Worm (Caenorhabditis elegans): ENCODE data around the gene ugt-37.
A peak's percentile ranks its signal among the peaks of the same experiment; 100 is the strongest.

Gene ugt-37

DNA sequence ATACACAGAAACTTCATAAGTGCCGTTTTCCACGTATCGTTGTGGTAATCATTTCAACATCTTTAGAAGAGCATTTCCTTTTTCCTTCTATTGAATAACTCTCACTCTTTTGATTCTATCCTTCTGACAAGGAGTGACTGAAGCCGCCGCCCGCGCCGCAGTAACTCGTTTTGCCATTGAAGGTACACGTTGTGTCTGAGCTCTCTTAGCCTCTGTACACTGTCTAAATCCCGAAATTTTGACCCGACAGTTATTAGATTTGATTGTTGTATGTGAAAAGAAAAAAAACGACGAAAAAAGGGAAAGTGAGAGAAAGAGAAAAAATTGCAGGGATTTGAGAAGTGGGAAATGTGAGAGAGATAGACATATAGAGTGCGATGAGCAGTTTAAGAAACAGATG lies 33.8 kb downstream of the ugt-37 start:
- TF ChIP-seq fkh-10 (GFP tag; optimal IDR thresholded peaks at IDR 0.05) (peak; percentile 76), sea-2 (GFP tag; optimal IDR thresholded peaks at IDR 0.05) (no peak)

DNA sequence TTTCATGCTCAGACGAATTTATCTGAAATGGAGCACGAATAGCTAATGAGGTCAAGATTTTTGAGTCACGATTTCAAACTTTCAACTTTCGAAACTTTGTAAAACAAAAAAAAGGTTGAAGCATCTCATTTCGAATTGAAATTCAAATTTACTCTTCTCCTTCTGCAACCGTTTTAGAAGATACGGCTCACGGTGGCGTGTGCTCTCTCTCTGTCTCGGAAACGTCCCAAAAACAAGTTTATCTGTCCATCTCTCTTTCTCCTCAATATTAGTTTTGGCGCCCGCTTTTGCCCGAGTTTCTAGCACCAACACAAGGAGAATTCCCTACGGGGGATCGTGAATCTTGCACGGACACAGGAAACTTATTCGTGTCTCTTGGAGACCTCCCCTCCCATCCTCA lies 34.7 kb downstream of the ugt-37 start:
- TF ChIP-seq fkh-10 (GFP tag; optimal IDR thresholded peaks at IDR 0.05) (peak; percentile 21), egl-5 (tag; optimal IDR thresholded peaks at IDR 0.05) (no peak), nhr-28 (tag; optimal IDR thresholded peaks at IDR 0.05) (no peak), egl-27 (tag; optimal IDR thresholded peaks at IDR 0.05) (no peak), tbx-2 (tag; optimal IDR thresholded peaks at IDR 0.05) (no peak), aly-2 (tag; optimal IDR thresholded peaks at IDR 0.05) (no peak)

ce11 chrV:7106499-7107152 lies 38.5 kb downstream of the ugt-37 start:
- TF ChIP-seq zag-1 (tag; optimal IDR thresholded peaks at IDR 0.05) (no peak), fkh-10 (GFP tag; optimal IDR thresholded peaks at IDR 0.05) (peak; percentile 54)

- TF ChIP-seq nhr-76 (tag; optimal IDR thresholded peaks at IDR 0.05) = no peak
- TF ChIP-seq egl-27 (tag; optimal IDR thresholded peaks at IDR 0.05) = no peak
- no peak for TF ChIP-seq lin-15B (tag; optimal IDR thresholded peaks at IDR 0.05)
- no peak for TF ChIP-seq nhr-67 (tag; optimal IDR thresholded peaks at IDR 0.05)
- no peak for TF ChIP-seq ama-1 (optimal IDR thresholded peaks at IDR 0.05)
- no peak for TF ChIP-seq pha-4 (tag; optimal IDR thresholded peaks at IDR 0.05)
- no peak for TF ChIP-seq nhr-11 (tag; optimal IDR thresholded peaks at IDR 0.05)
- TF ChIP-seq nfya-1 (tag; optimal IDR thresholded peaks at IDR 0.05; ENCODE audit: insufficient read depth) = no peak
- TF ChIP-seq unc-62 (GFP tag; optimal IDR thresholded peaks at IDR 0.05) = no peak
- no peak for TF ChIP-seq snpc-4 (tag; optimal IDR thresholded peaks at IDR 0.05)
- no peak for TF ChIP-seq unc-39 (tag; optimal IDR thresholded peaks at IDR 0.05)
- no peak for TF ChIP-seq ceh-28 (tag; optimal IDR thresholded peaks at IDR 0.05)
- TF ChIP-seq tbx-2 (tag; optimal IDR thresholded peaks at IDR 0.05) = no peak
- TF ChIP-seq ztf-11 (tag; optimal IDR thresholded peaks at IDR 0.05) = no peak
- TF ChIP-seq mml-1 (tag; optimal IDR thresholded peaks at IDR 0.05) = no peak
Observed at ce11 chrV:7103247-7103646, 41.9 kb downstream of the ugt-37 start, which contains the start of gene odr-2. Gene odr-2 (plus strand): TSS chrV:7103547.

ce11 chrV:7096811-7097210 lies 48.3 kb downstream of the ugt-37 start:
- TF ChIP-seq elt-3 (tag; optimal IDR thresholded peaks at IDR 0.05) = no peak
- TF ChIP-seq aly-2 (tag; optimal IDR thresholded peaks at IDR 0.05) = no peak
- no peak for TF ChIP-seq nhr-25 (tag; optimal IDR thresholded peaks at IDR 0.05)
- no peak for TF ChIP-seq egl-5 (tag; optimal IDR thresholded peaks at IDR 0.05)
- no peak for TF ChIP-seq fkh-2 (tag; optimal IDR thresholded peaks at IDR 0.05)
- no peak for TF ChIP-seq nhr-12 (tag; optimal IDR thresholded peaks at IDR 0.05)

ce11 chrV:7096129-7096730 lies 48.9 kb downstream of the ugt-37 start:
- TF ChIP-seq pqm-1 (tag; optimal IDR thresholded peaks at IDR 0.05) (peak; percentile 21), jun-1 (tag; optimal IDR thresholded peaks at IDR 0.05) (no peak), ZK546.5 (tag; optimal IDR thresholded peaks at IDR 0.05) (no peak), ceh-28 (tag; optimal IDR thresholded peaks at IDR 0.05) (no peak), ceh-16 (tag; optimal IDR thresholded peaks at IDR 0.05) (no peak), nhr-237 (tag; optimal IDR thresholded peaks at IDR 0.05) (no peak), mdl-1 (tag; optimal IDR thresholded peaks at IDR 0.05) (no peak), nhr-25 (tag; optimal IDR thresholded peaks at IDR 0.05) (no peak), lsy-12 (tag; optimal IDR thresholded peaks at IDR 0.05) (no peak), elt-2 (tag; optimal IDR thresholded peaks at IDR 0.05) (peak; percentile 27), nhr-12 (tag; optimal IDR thresholded peaks at IDR 0.05) (no peak), tbx-2 (tag; optimal IDR thresholded peaks at IDR 0.05) (no peak)

All from whole organism, L3 larva.